Fruit fly (Drosophila melanogaster): ENCODE results near the gene CG16782.

DNA sequence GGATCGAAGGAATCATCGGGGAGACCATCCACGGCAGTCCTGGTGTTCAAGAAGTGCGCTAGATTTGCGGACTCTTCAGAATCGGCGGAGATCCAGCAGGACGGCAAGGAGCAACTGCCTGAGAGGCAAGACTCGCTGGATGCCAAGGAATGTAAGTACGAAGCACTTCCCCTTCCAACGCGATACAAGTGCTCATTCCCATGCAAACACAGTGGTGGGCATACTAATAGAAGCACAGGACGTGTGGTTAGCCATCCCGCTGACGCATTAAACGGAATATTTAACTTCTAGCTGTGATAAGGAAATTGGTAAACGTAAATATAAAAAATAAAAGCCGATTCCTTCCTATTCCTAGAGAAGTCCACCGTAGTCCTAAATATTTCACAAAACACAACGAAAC lies 25.8 kb upstream of the CG16782 start:
- TF ChIP-seq CTCF (optimal IDR thresholded peaks at IDR 0.05) (no peak), CG8478 (optimal IDR thresholded peaks at IDR 0.05) (no peak)
